Fruit fly (Drosophila melanogaster): ENCODE measurements around the gene CG17350.
A peak's percentile ranks its signal among the peaks of the same experiment; 100 is the strongest.

Gene CG17350

dm6 chr2L:19335052-19335451, 45.7 kb upstream of the CG17350 start (continued):
- TF ChIP-seq twi (tag; optimal IDR thresholded peaks at IDR 0.05) (peak; percentile 40), CG10959 (GFP tag; IDR thresholded peaks at IDR 0.05) (peak; percentile 33; the same call in 1 of the 2 replicates), fd64A (GFP tag; optimal IDR thresholded peaks at IDR 0.05) (no peak), onecut (GFP tag; IDR thresholded peaks at IDR 0.05) (peak; percentile 25; the same call in 1 of the 2 replicates), CG10543 (GFP tag; optimal IDR thresholded peaks at IDR 0.05) (peak; percentile 21), CG30431 (GFP tag; optimal IDR thresholded peaks at IDR 0.05) (peak; percentile 47), CG10366 (GFP tag; IDR thresholded peaks at IDR 0.05) (peak; percentile 31; the same call in 1 of the 2 replicates), odd (GFP tag; optimal IDR thresholded peaks at IDR 0.05) (peak; percentile 31), Dek (tag; optimal IDR thresholded peaks at IDR 0.05) (no peak), Oli (tag; optimal IDR thresholded peaks at IDR 0.05) (peak; percentile 59), Adf1 (GFP tag; IDR thresholded peaks at IDR 0.05) (no peak), Opbp (GFP tag; IDR thresholded peaks at IDR 0.05; ENCODE audit: partially characterized antibody) (no peak), Sox100B (GFP tag; optimal IDR thresholded peaks at IDR 0.05) (peak; percentile 52), E2f2 (GFP tag; IDR thresholded peaks at IDR 0.05) (peak; percentile 38; the same call in 1 of the 2 replicates), CG3726 (GFP tag; IDR thresholded peaks at IDR 0.05) (no peak), CG7963 (GFP tag; IDR thresholded peaks at IDR 0.05; ENCODE audit: partially characterized antibody) (no peak), B-H2 (GFP tag; optimal IDR thresholded peaks at IDR 0.05) (no peak), CG3847 (GFP tag; IDR thresholded peaks at IDR 0.05) (0 out of 2 replicates have a peak, but pooled peaks have one; percentile 25), Xbp1 (GFP tag; optimal IDR thresholded peaks at IDR 0.05) (peak; percentile 57), lab (GFP tag; optimal IDR thresholded peaks at IDR 0.05) (peak; percentile 67), BtbVII (GFP tag; optimal IDR thresholded peaks at IDR 0.05) (peak; percentile 5), ato (GFP tag; IDR thresholded peaks at IDR 0.05; ENCODE audit: partially characterized antibody) (no peak), CG17829 (tag; optimal IDR thresholded peaks at IDR 0.05) (peak; percentile 72), CG11247 (GFP tag; IDR thresholded peaks at IDR 0.05) (no peak), CG2199 (GFP tag; IDR thresholded peaks at IDR 0.05) (no peak), bbx (GFP tag; IDR thresholded peaks at IDR 0.05; ENCODE audit: partially characterized antibody) (no peak), jing (GFP tag; optimal IDR thresholded peaks at IDR 0.05) (no peak), Dfd (GFP tag; optimal IDR thresholded peaks at IDR 0.05) (no peak), Awh (GFP tag; IDR thresholded peaks at IDR 0.05) (no peak; the same call in 1 of the 2 replicates), Optix (GFP tag; IDR thresholded peaks at IDR 0.05) (peak; percentile 55; the same call in 2 of the 3 replicates), CG18476 (GFP tag; optimal IDR thresholded peaks at IDR 0.05) (peak; percentile 14), jigr1 (GFP tag; IDR thresholded peaks at IDR 0.05) (no peak), sens (GFP tag) (peak; percentile 88), sna (GFP tag; IDR thresholded peaks at IDR 0.05; ENCODE audit: partially characterized antibody) (no peak), CG16815 (GFP tag; optimal IDR thresholded peaks at IDR 0.05) (peak; percentile 53), hb (GFP tag; IDR thresholded peaks at IDR 0.05; ENCODE audit: partially characterized antibody) (no peak), Elba2 (GFP tag; optimal IDR thresholded peaks at IDR 0.05) (peak; percentile 39), pan (optimal IDR thresholded peaks at IDR 0.05) (no peak), pan (GFP tag; optimal IDR thresholded peaks at IDR 0.05 in 1 of 2, IDR thresholded peaks at IDR 0.05 in 1 of 2) (peak in 1 of 2 experiments; percentile 60), Fer1 (GFP tag; optimal IDR thresholded peaks at IDR 0.05) (peak; percentile 66), CG11560 (tag; IDR thresholded peaks at IDR 0.05) (0 out of 3 replicates have a peak, but pooled peaks have one; percentile 11), CG9817 (tag; optimal IDR thresholded peaks at IDR 0.05) (peak; percentile 1), CG32772 (GFP tag; IDR thresholded peaks at IDR 0.05) (peak; percentile 64), exex (tag; optimal IDR thresholded peaks at IDR 0.05) (no peak), CG4854 (GFP tag; optimal IDR thresholded peaks at IDR 0.05) (no peak), cad (GFP tag; optimal IDR thresholded peaks at IDR 0.05) (no peak), Meics (GFP tag; optimal IDR thresholded peaks at IDR 0.05) (peak; percentile 53), Dbx (GFP tag; IDR thresholded peaks at IDR 0.05) (no peak), slbo (GFP tag; IDR thresholded peaks at IDR 0.05) (peak; percentile 61), CG6813 (GFP tag; optimal IDR thresholded peaks at IDR 0.05) (peak; percentile 53), pros (GFP tag; optimal IDR thresholded peaks at IDR 0.05) (no peak)
